Fruit fly (Drosophila melanogaster): Measurements from ENCODE around the gene Taf12.

Taf12 gene

DNA sequence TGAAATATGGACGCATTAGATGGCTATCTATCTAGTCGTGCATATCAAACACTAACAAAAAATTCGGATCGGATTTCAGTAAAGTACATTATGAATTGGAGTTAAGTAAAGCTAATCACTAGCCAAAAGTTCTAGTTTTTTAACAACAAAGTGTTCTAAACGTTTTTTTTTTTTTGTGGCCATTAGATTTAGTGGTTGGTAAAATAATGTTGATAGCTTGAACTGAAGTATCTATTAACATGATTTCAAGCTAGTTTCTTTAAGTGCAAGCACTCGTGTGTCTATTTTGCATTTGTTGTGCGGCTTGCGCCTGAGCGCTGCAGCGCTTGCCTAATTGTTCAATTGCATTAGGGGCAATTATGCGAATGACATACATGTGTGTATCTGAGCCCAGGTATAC, 16.9 kb downstream of the Taf12 start (continued):
- TF ChIP-seq CG11504 (tag; optimal IDR thresholded peaks at IDR 0.05) (peak; percentile 26), CG34224 (GFP tag; IDR thresholded peaks at IDR 0.05; ENCODE audit: partially characterized antibody) (no peak), CG12942 (GFP tag; optimal IDR thresholded peaks at IDR 0.05) (no peak), CG1024 (GFP tag; IDR thresholded peaks at IDR 0.05) (no peak), Bgb (GFP tag; IDR thresholded peaks at IDR 0.05; ENCODE audit: partially characterized antibody) (no peak), Nf-YC (tag; optimal IDR thresholded peaks at IDR 0.05) (no peak), mld (GFP tag; IDR thresholded peaks at IDR 0.05; ENCODE audit: partially characterized antibody) (no peak), ci (GFP tag; IDR thresholded peaks at IDR 0.05) (no peak), CG1602 (GFP tag; optimal IDR thresholded peaks at IDR 0.05) (no peak), CG6791 (GFP tag; IDR thresholded peaks at IDR 0.05; ENCODE audit: partially characterized antibody) (no peak), gem (tag; optimal IDR thresholded peaks at IDR 0.05) (peak; percentile 41), CG7372 (GFP tag; IDR thresholded peaks at IDR 0.05) (no peak), CG43689 (GFP tag; IDR thresholded peaks at IDR 0.05) (no peak), pb (GFP tag; optimal IDR thresholded peaks at IDR 0.05) (no peak), dmrt11E (tag; optimal IDR thresholded peaks at IDR 0.05) (no peak), sug (tag; optimal IDR thresholded peaks at IDR 0.05) (no peak), Hr39 (optimal IDR thresholded peaks at IDR 0.05) (no peak), emc (GFP tag; optimal IDR thresholded peaks at IDR 0.05) (no peak), so (GFP tag; IDR thresholded peaks at IDR 0.05) (no peak), Med (GFP tag) (peak; percentile 39), bcd (GFP tag; optimal IDR thresholded peaks at IDR 0.05) (no peak), chm (GFP tag; IDR thresholded peaks at IDR 0.05) (no peak), CG10543 (GFP tag; optimal IDR thresholded peaks at IDR 0.05) (no peak), danr (GFP tag; IDR thresholded peaks at IDR 0.05) (no peak), sim (GFP tag; IDR thresholded peaks at IDR 0.05) (no peak), CG7271 (tag; optimal IDR thresholded peaks at IDR 0.05) (no peak), Hey (tag; optimal IDR thresholded peaks at IDR 0.05) (no peak), E2f2 (GFP tag; IDR thresholded peaks at IDR 0.05) (no peak), esg (GFP tag; conservative IDR thresholded peaks at IDR 0.05) (0 out of 2 replicates have a peak, but pooled peaks have one; percentile 6), CoRest (tag; optimal IDR thresholded peaks at IDR 0.05) (peak; percentile 3), schlank (tag; optimal IDR thresholded peaks at IDR 0.05) (no peak), vnd (GFP tag; IDR thresholded peaks at IDR 0.05; ENCODE audit: partially characterized antibody) (no peak), vfl (GFP tag; optimal IDR thresholded peaks at IDR 0.05) (no peak), Sox100B (GFP tag; optimal IDR thresholded peaks at IDR 0.05) (no peak), Dp (GFP tag; optimal IDR thresholded peaks at IDR 0.05) (no peak), CG18262 (tag; optimal IDR thresholded peaks at IDR 0.05) (no peak), zen (tag; optimal IDR thresholded peaks at IDR 0.05) (no peak), HLHmδ (GFP tag; optimal IDR thresholded peaks at IDR 0.05) (no peak), Atf3 (GFP tag; optimal IDR thresholded peaks at IDR 0.05) (no peak), Camta (GFP tag; optimal IDR thresholded peaks at IDR 0.05) (no peak), CG2116 (GFP tag; optimal IDR thresholded peaks at IDR 0.05) (no peak), CG16863 (GFP tag; optimal IDR thresholded peaks at IDR 0.05) (no peak)

DNA sequence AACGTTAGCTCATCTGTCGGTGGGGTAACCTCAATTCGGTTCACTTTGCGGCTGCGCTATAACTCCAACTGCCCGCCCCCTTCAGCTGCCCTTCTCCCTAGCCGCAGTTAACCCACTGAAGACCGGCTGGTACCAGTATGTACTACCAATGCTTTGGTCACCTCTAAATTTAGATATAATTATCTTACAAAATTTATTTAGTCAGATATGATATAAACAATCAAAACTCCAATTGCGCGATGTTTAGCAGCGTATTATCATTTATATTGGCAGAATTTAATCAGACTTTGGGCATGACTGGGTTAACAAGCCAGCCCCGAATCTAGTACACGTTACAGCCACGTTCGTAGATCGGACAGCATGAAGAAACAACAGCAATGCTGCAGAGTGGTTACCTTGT, 17.8 kb downstream of the Taf12 start:
- TF ChIP-seq CG6654 (GFP tag; optimal IDR thresholded peaks at IDR 0.05): no peak
- TF ChIP-seq CG12071 (GFP tag; optimal IDR thresholded peaks at IDR 0.05): peak; percentile 54
- TF ChIP-seq row (GFP tag; IDR thresholded peaks at IDR 0.05): peak; percentile 64
- peak; percentile 65 for TF ChIP-seq CG1603 (tag; optimal IDR thresholded peaks at IDR 0.05)
- TF ChIP-seq shn (GFP tag; optimal IDR thresholded peaks at IDR 0.05): no peak
- TF ChIP-seq CG17612 (GFP tag; IDR thresholded peaks at IDR 0.05): 0 out of 2 replicates have a peak, but pooled peaks have one; percentile 18
- 0 out of 2 replicates have a peak, but pooled peaks have one; percentile 13 for TF ChIP-seq onecut (GFP tag; IDR thresholded peaks at IDR 0.05)
- TF ChIP-seq crol (GFP tag; IDR thresholded peaks at IDR 0.05): peak; percentile 35
- TF ChIP-seq gem (tag; optimal IDR thresholded peaks at IDR 0.05): peak; percentile 67
- no peak for TF ChIP-seq bbx (GFP tag; IDR thresholded peaks at IDR 0.05; ENCODE audit: partially characterized antibody)
- TF ChIP-seq Fer3 (tag; optimal IDR thresholded peaks at IDR 0.05): peak; percentile 55
- no peak for TF ChIP-seq CG2116 (GFP tag; optimal IDR thresholded peaks at IDR 0.05)
- TF ChIP-seq CG15601 (tag; optimal IDR thresholded peaks at IDR 0.05): peak; percentile 22
- no peak for TF ChIP-seq hb (GFP tag; IDR thresholded peaks at IDR 0.05; ENCODE audit: partially characterized antibody)

Data from whole organism, embryonic.